In genomic region chr3R:27244412-27244741, dm6 we compare ENCODE assay signal across 3 fruit fly cellular contexts.
TF ChIP-seq lines count a peak whose summit lies in the region.

No protein-coding gene starts in this region.

- no peak for TF ChIP-seq CTCF in whole organism, embryonic (GFP tag; optimal IDR thresholded peaks at IDR 0.05; lab: Kevin White, UChicago)

TF ChIP-seq in whole organism, adult, 20 proteins besides CTCF, POLR2A, EP300 and RAD21:
- TF ChIP-seq Clk (GFP tag; optimal IDR thresholded peaks at IDR 0.05; lab: Kevin White, UChicago) (no peak), CG7101 (tag; optimal IDR thresholded peaks at IDR 0.05; lab: Kevin White, UChicago) (no peak), tj (GFP tag; optimal IDR thresholded peaks at IDR 0.05; lab: Kevin White, UChicago) (no peak), CG33017 (tag; optimal IDR thresholded peaks at IDR 0.05; lab: Kevin White, UChicago) (no peak), CG14711 (tag; optimal IDR thresholded peaks at IDR 0.05; lab: Kevin White, UChicago) (no peak), pad (GFP tag; optimal IDR thresholded peaks at IDR 0.05; lab: Kevin White, UChicago) (peak; percentile 18), cnc (optimal IDR thresholded peaks at IDR 0.05; lab: Kevin White, UChicago) (no peak), ovo (GFP tag; optimal IDR thresholded peaks at IDR 0.05; lab: Kevin White, UChicago) (peak; percentile 91)
TF ChIP-seq in whole organism, adult: peak in this region for 2.

TF ChIP-seq in whole organism, embryonic, 481 proteins besides CTCF, POLR2A, EP300 and RAD21:
- TF ChIP-seq Xrp1 (GFP tag; IDR thresholded peaks at IDR 0.05; lab: Robert Waterston, UW): peak; percentile 35; the same call in 1 of the 2 replicates
- TF ChIP-seq D19A (tag; optimal IDR thresholded peaks at IDR 0.05; lab: Kevin White, UChicago): peak; percentile 97
- no peak for TF ChIP-seq CG6765 (GFP tag; optimal IDR thresholded peaks at IDR 0.05; lab: Kevin White, UChicago)
- TF ChIP-seq D19B (GFP tag; optimal IDR thresholded peaks at IDR 0.05; lab: Kevin White, UChicago): peak; percentile 16
- 0 out of 3 replicates have a peak, but pooled peaks have one; percentile 16 for TF ChIP-seq ci (GFP tag; IDR thresholded peaks at IDR 0.05; lab: Robert Waterston, UW)
- TF ChIP-seq CG17328 (GFP tag; IDR thresholded peaks at IDR 0.05; lab: Robert Waterston, UW): peak; percentile 42; the same call in 1 of the 2 replicates
- 0 out of 2 replicates have a peak, but pooled peaks have one; percentile 8 for TF ChIP-seq CG11696 (GFP tag; IDR thresholded peaks at IDR 0.05; lab: Robert Waterston, UW)
- TF ChIP-seq dmrt11E (tag; optimal IDR thresholded peaks at IDR 0.05; lab: Kevin White, UChicago): no peak
- TF ChIP-seq row (GFP tag; IDR thresholded peaks at IDR 0.05; lab: Robert Waterston, UW): peak; percentile 26; the same call in 2 of the 3 replicates
- no peak for TF ChIP-seq BtbVII (GFP tag; optimal IDR thresholded peaks at IDR 0.05; lab: Kevin White, UChicago)
- no peak for TF ChIP-seq CG32767 (GFP tag; IDR thresholded peaks at IDR 0.05; lab: Robert Waterston, UW)
- TF ChIP-seq sens (GFP tag; lab: Kevin White, UChicago): peak; percentile 82
- TF ChIP-seq CG15601 (tag; optimal IDR thresholded peaks at IDR 0.05; lab: Kevin White, UChicago): peak; percentile 9
- no peak for TF ChIP-seq hkb (optimal IDR thresholded peaks at IDR 0.05; lab: Kevin White, UChicago)
- 0 out of 2 replicates have a peak, but pooled peaks have one; percentile 18 for TF ChIP-seq hkb (GFP tag; IDR thresholded peaks at IDR 0.05; lab: Robert Waterston, UW)

TF ChIP-seq in whole organism, prepupa, 60 proteins besides CTCF, POLR2A, EP300 and RAD21:
- TF ChIP-seq Hr38 (GFP tag; optimal IDR thresholded peaks at IDR 0.05; lab: Kevin White, UChicago) (no peak), Sox102F (GFP tag; optimal IDR thresholded peaks at IDR 0.05; lab: Kevin White, UChicago) (no peak), fkh (GFP tag; optimal IDR thresholded peaks at IDR 0.05; lab: Kevin White, UChicago) (peak; percentile 89), CG9139 (GFP tag; optimal IDR thresholded peaks at IDR 0.05; lab: Kevin White, UChicago) (no peak), Smox (GFP tag; optimal IDR thresholded peaks at IDR 0.05; lab: Kevin White, UChicago) (no peak), CG11762 (GFP tag; optimal IDR thresholded peaks at IDR 0.05; lab: Kevin White, UChicago; ENCODE audit: insufficient read depth) (no peak), CG8319 (GFP tag; optimal IDR thresholded peaks at IDR 0.05; lab: Kevin White, UChicago) (no peak), achi (GFP tag; optimal IDR thresholded peaks at IDR 0.05; lab: Kevin White, UChicago) (no peak), CG8632 (GFP tag; optimal IDR thresholded peaks at IDR 0.05; lab: Kevin White, UChicago) (no peak), Gug (GFP tag; IDR thresholded peaks at IDR 0.05; lab: Robert Waterston, UW) (no peak), lz (GFP tag; optimal IDR thresholded peaks at IDR 0.05; lab: Kevin White, UChicago) (peak; percentile 5), CG6163 (GFP tag; IDR thresholded peaks at IDR 0.05; lab: Robert Waterston, UW) (no peak), esn (GFP tag; optimal IDR thresholded peaks at IDR 0.05; lab: Kevin White, UChicago) (peak; percentile 3), Eip75B (GFP tag; optimal IDR thresholded peaks at IDR 0.05; lab: Kevin White, UChicago) (no peak), Lpt (GFP tag; optimal IDR thresholded peaks at IDR 0.05; lab: Kevin White, UChicago) (no peak), dsx (GFP tag; optimal IDR thresholded peaks at IDR 0.05; lab: Kevin White, UChicago; ENCODE audit: poor library complexity, severe bottlenecking) (no peak)
